Worm (Caenorhabditis elegans) whole organism, early embryonic: ENCODE data around the gene decr-1.1.

ENCODE experiments used
- F13C5.2 ChIP-seq: sonication (generic microtip); optimal IDR thresholded peaks from 2 replicates; lab custom pipeline; 2017; ENCODE audit warnings: mild to moderate bottlenecking, missing genetic modification characterization, inconsistent platforms, missing compliant biosample characterization
- ama-1 ChIP-seq: fragments of 150-350 bp; optimal IDR thresholded peaks from 2 replicates; lab custom pipeline; 2014
- ceh-13 ChIP-seq: fragments of 200-800 bp; sonication (Bioruptor generic); optimal IDR thresholded peaks from 2 replicates; lab custom pipeline; 2018; ENCODE audit warnings: mild to moderate bottlenecking, missing genetic modification characterization, missing compliant biosample characterization
- ceh-36 ChIP-seq: sonication (generic microtip); optimal IDR thresholded peaks from 2 replicates; lab custom pipeline; 2016; ENCODE audit warnings: missing genetic modification characterization, inconsistent platforms, missing compliant biosample characterization
- ets-7 ChIP-seq: sonication (generic microtip); optimal IDR thresholded peaks from 2 replicates; lab custom pipeline; 2016; ENCODE audit warnings: missing genotype, missing genetic modification characterization, missing compliant biosample characterization
- flt-1 ChIP-seq: fragments of 200-800 bp; sonication (Bioruptor generic); IDR thresholded peaks from 2 replicates; pipeline ENCODE4 v1.3.6; 2022; ENCODE audit warnings: missing genetic modification characterization, missing compliant biosample characterization
- hmg-4 ChIP-seq: fragments of 200-800 bp; sonication (Bioruptor generic); optimal IDR thresholded peaks from 2 replicates; lab custom pipeline; 2018; ENCODE audit warnings: mild to moderate bottlenecking, missing genetic modification characterization, missing compliant biosample characterization
- hnd-1 ChIP-seq: sonication (generic microtip); optimal IDR thresholded peaks from 2 replicates; lab custom pipeline; 2016; ENCODE audit warnings: missing genetic modification characterization, missing compliant biosample characterization
- pes-1 ChIP-seq: fragments of 200-800 bp; sonication (Bioruptor generic); IDR thresholded peaks from 2 replicates; pipeline ENCODE4 v1.3.6; 2022; ENCODE audit warnings: missing genetic modification reagents, missing genetic modification characterization, missing compliant biosample characterization
- sea-1 ChIP-seq: fragments of 200-800 bp; sonication (Bioruptor generic); conservative IDR thresholded peaks from 2 replicates; pipeline ENCODE4 v1.3.6; 2022; ENCODE audit warnings: missing genetic modification characterization, missing compliant biosample characterization
- tbx-37 ChIP-seq: fragments of 200-800 bp; sonication (Bioruptor generic); conservative IDR thresholded peaks from 2 replicates; pipeline ENCODE4 v1.3.6; 2022; ENCODE audit warnings: missing genetic modification reagents, missing genetic modification characterization, missing compliant biosample characterization

DNA sequence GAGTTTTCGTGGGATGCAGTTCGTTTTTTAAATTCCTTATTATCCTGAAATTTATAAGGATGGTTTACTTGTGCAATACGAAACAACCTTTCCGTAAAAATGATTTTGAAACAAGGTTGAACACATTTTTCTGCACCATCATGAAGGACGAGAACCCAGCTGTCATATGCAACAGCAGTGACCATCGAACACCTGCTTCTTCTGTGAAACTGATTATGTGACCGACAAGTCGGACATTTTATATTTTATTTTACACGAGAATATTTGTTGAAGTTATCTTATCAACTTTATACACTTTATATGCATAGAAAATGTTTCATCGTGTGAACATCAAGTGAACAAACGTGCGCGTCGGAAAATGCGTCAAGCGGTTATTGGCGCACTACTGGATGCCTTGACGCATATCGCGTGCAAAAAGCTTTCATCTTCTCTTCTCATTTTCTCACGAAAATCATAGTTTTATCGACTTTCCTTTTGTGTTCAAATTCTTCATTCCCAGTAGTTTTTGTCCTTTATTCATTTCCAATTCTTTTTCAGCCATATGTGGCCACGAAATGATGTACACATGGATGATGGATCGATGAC is 36.7 kb downstream of the decr-1.1 start, which contains the start of gene sel-10:
- no peak for TF ChIP-seq ceh-36 (tag; lab: Kevin White, UChicago)
- no peak for TF ChIP-seq tbx-37 (GFP tag; lab: Robert Waterston, UW)
- no peak for TF ChIP-seq sea-1
- no peak for TF ChIP-seq flt-1 (GFP tag; lab: Robert Waterston, UW)
- TF ChIP-seq ets-7 (tag; lab: Kevin White, UChicago): no peak
- peak; percentile 30 for TF ChIP-seq F13C5.2 (tag; lab: Kevin White, UChicago)
- TF ChIP-seq ama-1 (lab: Kevin White, UChicago): no peak
- TF ChIP-seq hnd-1 (tag; lab: Kevin White, UChicago): no peak
- no peak for TF ChIP-seq pes-1 (GFP tag; lab: Robert Waterston, UW)
- TF ChIP-seq ceh-13 (GFP tag; lab: Kevin White, UChicago): no peak
- no peak for TF ChIP-seq hmg-4 (GFP tag; lab: Kevin White, UChicago)
